Worm (Caenorhabditis elegans): ENCODE measurements around the gene nrf-6.

The nrf-6 gene

DNA sequence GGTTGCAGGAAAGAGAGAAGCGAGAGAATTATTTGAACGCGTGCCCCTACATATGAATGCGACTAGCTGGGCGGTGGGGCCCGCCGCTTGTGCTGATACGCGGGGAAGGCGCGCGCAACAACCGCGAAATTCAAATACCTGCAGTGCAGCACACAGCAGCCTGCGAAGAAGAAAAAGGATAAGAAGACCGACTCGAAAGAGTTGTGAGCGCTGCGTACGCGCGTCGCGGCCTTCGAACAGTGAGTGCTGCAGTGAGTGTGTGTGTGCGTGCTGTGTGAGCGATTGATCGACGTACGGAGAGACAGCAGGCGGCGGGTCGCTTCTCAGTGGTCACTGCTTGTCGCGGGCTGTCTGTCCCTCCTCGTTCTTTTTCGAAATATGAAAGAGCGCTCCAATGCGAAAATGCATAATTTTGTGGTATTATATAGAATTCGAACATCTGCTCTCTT lies 4.2 kb downstream of the nrf-6 start (continued):
- TF ChIP-seq mdl-1 (tag; optimal IDR thresholded peaks at IDR 0.05) (peak in 1 of 2 experiments; percentile 72), isw-1 (GFP tag; IDR thresholded peaks at IDR 0.05) (peak; percentile 48), grh-1 (GFP tag; IDR thresholded peaks at IDR 0.05) (no peak), ceh-63 (GFP tag; optimal IDR thresholded peaks at IDR 0.05) (no peak), pax-3 (tag; optimal IDR thresholded peaks at IDR 0.05) (peak; percentile 72), unc-62 (GFP tag; optimal IDR thresholded peaks at IDR 0.05) (no peak), lin-14 (GFP tag; optimal IDR thresholded peaks at IDR 0.05) (peak; percentile 95), xbp-1 (tag; optimal IDR thresholded peaks at IDR 0.05) (peak; percentile 50), lin-39 (tag; optimal IDR thresholded peaks at IDR 0.05) (no peak)

DNA sequence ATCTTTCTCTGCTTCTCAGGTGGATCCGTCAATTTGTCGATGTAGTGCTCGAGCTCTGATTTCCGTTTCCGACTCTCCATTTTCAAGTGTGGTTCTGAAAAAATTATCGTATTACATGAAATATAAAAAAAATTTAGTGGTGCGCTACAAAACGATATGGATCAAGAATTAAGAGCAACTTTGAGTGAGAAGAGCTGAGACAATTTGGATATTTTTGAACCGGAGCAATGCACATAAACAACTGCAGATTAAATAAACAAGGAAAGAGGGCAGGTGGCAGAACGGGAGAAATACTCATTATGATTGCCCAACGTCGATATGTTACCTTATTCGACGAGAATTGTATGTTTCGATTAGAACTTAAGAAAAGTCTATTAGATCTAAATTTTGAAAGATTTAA lies 4.8 kb downstream of the nrf-6 start, which contains the start of gene swsn-7:
swsn-7 (minus strand) TSS at position 101 of the 400 bp plus-strand sequence.
- TF ChIP-seq ceh-63 (GFP tag; optimal IDR thresholded peaks at IDR 0.05) (no peak), efl-1 (optimal IDR thresholded peaks at IDR 0.05) (no peak), efl-1 (GFP tag; optimal IDR thresholded peaks at IDR 0.05 in 1 of 2) (peak in 1 of 2 experiments; percentile 61), C16A3.4 (tag; optimal IDR thresholded peaks at IDR 0.05) (no peak)

DNA sequence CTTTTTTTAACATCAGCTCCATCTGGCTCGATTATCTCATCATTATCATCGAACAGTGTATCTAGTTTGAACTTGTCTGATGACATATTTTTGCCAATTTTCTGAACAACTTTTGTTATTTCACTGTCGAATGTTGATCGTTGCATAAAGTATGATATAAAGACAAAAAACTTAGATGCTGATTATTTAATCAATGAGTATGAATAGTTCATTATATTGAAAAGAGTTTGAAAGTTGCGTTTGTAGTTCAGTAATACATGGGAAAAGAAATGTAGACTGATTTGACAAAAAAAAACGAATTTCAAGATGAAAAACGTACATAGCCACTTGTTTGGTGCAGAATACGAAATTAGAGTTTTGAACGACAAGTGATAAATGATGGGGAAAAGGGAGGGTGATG lies 10.0 kb downstream of the nrf-6 start, which contains the start of gene hda-2:
hda-2 (minus strand) TSS at position 101 of the 400 bp plus-strand sequence.
- TF ChIP-seq egl-27 (tag; optimal IDR thresholded peaks at IDR 0.05) (no peak), rnt-1 (tag; optimal IDR thresholded peaks at IDR 0.05) (no peak), nhr-90 (tag; optimal IDR thresholded peaks at IDR 0.05; ENCODE audit: poor library complexity) (no peak), nhr-77 (tag; optimal IDR thresholded peaks at IDR 0.05) (no peak), C04F5.9 (tag; optimal IDR thresholded peaks at IDR 0.05) (no peak)

DNA sequence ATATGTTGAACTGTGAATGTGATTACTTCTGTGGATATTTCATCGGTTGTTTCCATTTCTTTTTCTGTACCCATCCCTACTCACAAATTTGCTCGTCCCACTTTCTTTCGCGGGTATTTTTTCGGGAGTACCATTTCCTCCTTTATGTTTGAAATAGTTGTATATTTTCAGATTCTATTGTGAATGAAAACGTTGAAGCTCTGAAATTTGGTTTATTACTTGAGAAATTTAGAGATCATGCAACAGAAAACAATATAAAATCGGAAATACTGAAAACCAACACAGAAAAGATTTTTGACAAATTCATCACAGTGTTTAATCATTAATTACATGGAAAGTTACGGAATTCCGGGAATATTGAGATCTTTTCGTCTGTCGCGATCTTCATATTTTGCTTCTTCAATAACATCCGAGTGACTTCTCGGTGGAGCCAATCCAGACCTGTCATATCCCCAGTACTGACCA lies 11.9 kb downstream of the nrf-6 start:
- peak; percentile 47 for TF ChIP-seq aly-2 (tag; optimal IDR thresholded peaks at IDR 0.05)
- no peak for TF ChIP-seq unc-62 (GFP tag; optimal IDR thresholded peaks at IDR 0.05)
- TF ChIP-seq efl-1 (optimal IDR thresholded peaks at IDR 0.05), result no peak
- TF ChIP-seq efl-1 (GFP tag; optimal IDR thresholded peaks at IDR 0.05 in 1 of 2), result peak in 1 of 2 experiments; percentile 54
- no peak for TF ChIP-seq ceh-82 (tag; optimal IDR thresholded peaks at IDR 0.05)
- peak; percentile 20 for TF ChIP-seq nhr-90 (tag; optimal IDR thresholded peaks at IDR 0.05; ENCODE audit: poor library complexity)
- no peak for TF ChIP-seq egl-13 (tag; optimal IDR thresholded peaks at IDR 0.05)

DNA sequence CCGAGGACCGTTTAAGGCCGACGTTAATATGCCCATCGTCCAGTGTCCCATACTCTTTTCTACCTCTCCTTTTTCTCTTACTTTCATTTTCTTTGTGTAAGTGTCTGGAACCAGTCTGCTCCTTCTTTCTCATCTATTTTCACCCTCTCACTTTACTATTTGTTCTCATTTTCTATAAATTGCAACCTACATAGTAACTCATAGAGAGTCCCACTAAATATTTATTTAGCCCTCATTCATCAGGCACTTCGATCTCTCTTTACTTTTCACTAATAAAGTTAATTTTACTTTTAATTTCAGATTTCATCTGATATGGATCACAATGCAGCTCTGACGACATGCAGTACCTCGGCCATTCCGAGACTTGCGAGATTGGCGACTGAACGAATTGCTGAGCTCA lies 15.1 kb downstream of the nrf-6 start, which contains the start of gene zyg-11:
zyg-11 (plus strand) TSS at position 301 of the 400 bp plus-strand sequence.
- TF ChIP-seq unc-130 (tag; optimal IDR thresholded peaks at IDR 0.05) (no peak), snpc-4 (tag; optimal IDR thresholded peaks at IDR 0.05) (no peak), lsy-2 (tag; optimal IDR thresholded peaks at IDR 0.05) (no peak), ces-1 (GFP tag; optimal IDR thresholded peaks at IDR 0.05) (no peak), rnt-1 (tag; optimal IDR thresholded peaks at IDR 0.05) (no peak), efl-1 (optimal IDR thresholded peaks at IDR 0.05) (peak in 1 of 2 experiments; percentile 12), efl-1 (GFP tag; optimal IDR thresholded peaks at IDR 0.05 in 1 of 2) (no peak), C04F5.9 (tag; optimal IDR thresholded peaks at IDR 0.05) (no peak), C16A3.4 (tag; optimal IDR thresholded peaks at IDR 0.05) (no peak), egl-27 (tag; optimal IDR thresholded peaks at IDR 0.05) (no peak), grh-1 (GFP tag; IDR thresholded peaks at IDR 0.05) (no peak), ztf-11 (tag; optimal IDR thresholded peaks at IDR 0.05) (no peak), lir-3 (tag; optimal IDR thresholded peaks at IDR 0.05; ENCODE audit: poor library complexity) (peak; percentile 7), nhr-19 (GFP tag; conservative IDR thresholded peaks at IDR 0.05) (no peak), xbp-1 (tag; optimal IDR thresholded peaks at IDR 0.05) (no peak)

DNA sequence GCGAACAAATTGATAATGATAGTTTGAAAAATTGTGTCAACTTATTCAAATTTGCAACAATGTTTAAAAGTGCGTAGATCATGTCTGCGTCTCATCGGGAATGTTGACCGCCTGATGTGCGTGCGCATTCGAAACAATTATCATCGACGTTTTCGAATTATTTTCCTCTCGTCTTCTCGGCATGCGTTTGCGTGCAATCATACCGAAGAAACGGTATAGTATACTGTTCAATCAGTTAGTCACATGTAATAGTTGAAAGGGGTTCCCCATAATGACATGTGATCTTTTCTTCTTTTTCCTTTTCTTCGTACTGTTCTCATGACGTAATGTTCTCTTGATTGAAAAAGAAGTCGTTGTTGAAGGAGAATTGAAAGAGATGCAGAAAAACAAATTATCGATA lies 15.7 kb downstream of the nrf-6 start:
- TF ChIP-seq ama-1 (optimal IDR thresholded peaks at IDR 0.05), result peak; percentile 32
- no peak for TF ChIP-seq nhr-237 (tag; optimal IDR thresholded peaks at IDR 0.05)
- TF ChIP-seq nhr-85 (tag), result peak; percentile 99
- TF ChIP-seq lin-13 (GFP tag; optimal IDR thresholded peaks at IDR 0.05), result peak; percentile 56
- TF ChIP-seq snu-23 (GFP tag; optimal IDR thresholded peaks at IDR 0.05), result peak; percentile 88
- no peak for TF ChIP-seq ceh-8 (GFP tag; optimal IDR thresholded peaks at IDR 0.05)
- TF ChIP-seq egl-27 (tag; optimal IDR thresholded peaks at IDR 0.05), result peak; percentile 23 to 39
- TF ChIP-seq C34B4.2 (tag; optimal IDR thresholded peaks at IDR 0.05), result no peak
- TF ChIP-seq irx-1 (tag; optimal IDR thresholded peaks at IDR 0.05), result peak; percentile 22
- TF ChIP-seq hlh-4 (tag; optimal IDR thresholded peaks at IDR 0.05), result no peak
- TF ChIP-seq lir-3 (tag; optimal IDR thresholded peaks at IDR 0.05; ENCODE audit: poor library complexity), result peak; percentile 65
- TF ChIP-seq skn-1 (tag; optimal IDR thresholded peaks at IDR 0.05), result peak; percentile 64
- no peak for TF ChIP-seq nhr-11 (tag; optimal IDR thresholded peaks at IDR 0.05)
- TF ChIP-seq dpl-1 (GFP tag; optimal IDR thresholded peaks at IDR 0.05), result peak in 2 of 3 experiments; percentile 52 to 57
- no peak for TF ChIP-seq aly-2 (tag; optimal IDR thresholded peaks at IDR 0.05)
- TF ChIP-seq C16A3.4 (tag; optimal IDR thresholded peaks at IDR 0.05), result peak; percentile 74
- no peak for TF ChIP-seq lin-15B (tag; optimal IDR thresholded peaks at IDR 0.05)
- TF ChIP-seq nhr-20 (tag; optimal IDR thresholded peaks at IDR 0.05), result peak; percentile 97
- peak; percentile 89 for TF ChIP-seq nhr-90 (tag; optimal IDR thresholded peaks at IDR 0.05; ENCODE audit: poor library complexity)
